Fruit fly (Drosophila melanogaster) whole organism, wandering third instar larva: Measurements from ENCODE around the gene east.

Experiments used
- Abd-B ChIP-seq: fragments of >200 bp; optimal IDR thresholded peaks from 2 replicates; lab custom pipeline; 2017; ENCODE audit warnings: missing biosample characterization, missing genetic modification characterization
- CG32264 ChIP-seq: fragments of 200-800 bp; sonication (Bioruptor generic); optimal IDR thresholded peaks from 2 replicates; lab custom pipeline; 2016; ENCODE audit warnings: missing biosample characterization, missing genetic modification characterization
- CG9705 ChIP-seq: fragments of 200-800 bp; sonication (Bioruptor generic); optimal IDR thresholded peaks from 2 replicates; lab custom pipeline; 2018; ENCODE audit warnings: missing biosample characterization, mild to moderate bottlenecking, missing genetic modification characterization
- CrebA ChIP-seq: fragments of 200-800 bp; sonication (Bioruptor generic); optimal IDR thresholded peaks from 2 replicates; lab custom pipeline; 2016; ENCODE audit warnings: missing biosample characterization, mild to moderate bottlenecking, missing genetic modification characterization, borderline replicate concordance
- Dfd ChIP-seq: fragments of >200 bp; optimal IDR thresholded peaks from 2 replicates; lab custom pipeline; 2017; ENCODE audit warnings: missing biosample characterization, missing genetic modification characterization
- Dif ChIP-seq: fragments of 200-275, 200-300 bp; sonication (Bioruptor generic); optimal IDR thresholded peaks from 2 replicates; lab custom pipeline; 2018; ENCODE audit warnings: missing biosample characterization, missing genetic modification characterization; ENCODE audit not compliant: partially characterized antibody
- GATAd ChIP-seq: sonication (Bioruptor generic); optimal IDR thresholded peaks from 2 replicates; lab custom pipeline; 2016; ENCODE audit warnings: missing biosample characterization, missing genetic modification characterization
- HLH106 ChIP-seq: fragments of 200-800 bp; optimal IDR thresholded peaks from 3 replicates; lab custom pipeline; 2019; ENCODE audit warnings: missing biosample characterization, mild to moderate bottlenecking, missing genetic modification characterization, moderate library complexity
- Hnf4 ChIP-seq: fragments of 200-800 bp; sonication (Bioruptor generic); optimal IDR thresholded peaks from 2 replicates; lab custom pipeline; 2016; ENCODE audit warnings: missing biosample characterization, mild to moderate bottlenecking, missing genetic modification characterization
- Hr78 ChIP-seq: fragments of >200 bp; optimal IDR thresholded peaks from 2 replicates; lab custom pipeline; 2017; ENCODE audit warnings: missing biosample characterization, missing genetic modification characterization
- Hr83 ChIP-seq: fragments of 200-300 bp; sonication (Bioruptor generic); optimal IDR thresholded peaks from 2 replicates; lab custom pipeline; 2016; ENCODE audit warnings: missing biosample characterization, mild to moderate bottlenecking, missing genetic modification characterization, moderate library complexity; ENCODE audit not compliant: poor library complexity, severe bottlenecking
- Jra ChIP-seq: sonication (Bioruptor generic); optimal IDR thresholded peaks from 2 replicates; lab custom pipeline; 2016; ENCODE audit warnings: missing biosample characterization, missing genetic modification characterization
- Mio ChIP-seq: sonication (Bioruptor generic); optimal IDR thresholded peaks from 2 replicates; lab custom pipeline; 2016; ENCODE audit warnings: missing biosample characterization, missing genetic modification characterization
- Myc ChIP-seq: fragments of >200 bp; optimal IDR thresholded peaks from 2 replicates; lab custom pipeline; 2017
- N ChIP-seq: fragments of >200 bp; optimal IDR thresholded peaks from 2 replicates; lab custom pipeline; 2018; ENCODE audit warnings: missing biosample characterization, missing external identifiers, missing genetic modification characterization
- OdsH ChIP-seq: fragments of 200-800 bp; sonication (Bioruptor generic); optimal IDR thresholded peaks from 2 replicates; lab custom pipeline; 2016; ENCODE audit warnings: missing biosample characterization, mild to moderate bottlenecking, missing genetic modification characterization
- Rel ChIP-seq, 2 experiments: fragments of 200-800 bp; sonication (Bioruptor generic) in 1 of 2; optimal IDR thresholded peaks; 2 replicates in 1 of 2; 3 replicates in 1 of 2; lab custom pipeline; 2016 to 2019; ENCODE audit warnings: mild to moderate bottlenecking in 2 of 2, missing biosample characterization in 2 of 2, missing genetic modification characterization in 2 of 2, moderate library complexity in 1 of 2
- Sp1 ChIP-seq: fragments of 200-800 bp; sonication (Bioruptor generic); optimal IDR thresholded peaks from 3 replicates; lab custom pipeline; 2019; ENCODE audit warnings: missing biosample characterization, mild to moderate bottlenecking, missing genetic modification characterization, moderate library complexity
- Vsx2 ChIP-seq: fragments of 200-300, 225-300 bp; sonication (Bioruptor generic); optimal IDR thresholded peaks from 2 replicates; lab custom pipeline; 2018; ENCODE audit warnings: missing biosample characterization, missing genetic modification characterization; ENCODE audit not compliant: partially characterized antibody
- br ChIP-seq: fragments of 200-800 bp; sonication (Bioruptor generic); optimal IDR thresholded peaks from 2 replicates; lab custom pipeline; 2016; ENCODE audit warnings: missing biosample characterization, missing genetic modification characterization
- brk ChIP-seq: fragments of 200-800 bp; sonication (Bioruptor generic); optimal IDR thresholded peaks from 2 replicates; lab custom pipeline; 2016; ENCODE audit warnings: missing biosample characterization, mild to moderate bottlenecking, missing genetic modification characterization
- dl ChIP-seq, 2 experiments: fragments of 175-275, 200-275 bp in 1 of 2; fragments of 200-275 bp in 1 of 2; sonication (Bioruptor generic); optimal IDR thresholded peaks; lab custom pipeline; 2018; ENCODE audit warnings: mild to moderate bottlenecking in 2 of 2, missing biosample characterization in 2 of 2, missing genetic modification characterization in 2 of 2, moderate library complexity in 2 of 2; ENCODE audit not compliant: partially characterized antibody in 2 of 2, insufficient read depth in 1 of 2
- dmrt93B ChIP-seq: fragments of 200-800 bp; sonication (Bioruptor generic); optimal IDR thresholded peaks from 2 replicates; lab custom pipeline; 2018; ENCODE audit warnings: missing biosample characterization, mild to moderate bottlenecking, missing genetic modification characterization
- dsf ChIP-seq: sonication (Bioruptor generic); optimal IDR thresholded peaks from 2 replicates; lab custom pipeline; 2016; ENCODE audit warnings: missing biosample characterization, missing genetic modification characterization, borderline replicate concordance
- ey ChIP-seq: fragments of 200-800 bp; sonication (Bioruptor generic); optimal IDR thresholded peaks from 2 replicates; lab custom pipeline; 2016; ENCODE audit warnings: missing biosample characterization, missing genetic modification characterization
- foxo ChIP-seq, 2 experiments: fragments of 200-800 bp; sonication (Bioruptor generic); optimal IDR thresholded peaks; 2 replicates in 1 of 2; 3 replicates in 1 of 2; lab custom pipeline; 2016 to 2017; ENCODE audit warnings: missing biosample characterization in 2 of 2, missing genetic modification characterization in 2 of 2
- fru ChIP-seq: fragments of 200-800 bp; sonication (Bioruptor generic); optimal IDR thresholded peaks from 3 replicates; lab custom pipeline; 2016; ENCODE audit warnings: missing biosample characterization, mild to moderate bottlenecking, missing genetic modification characterization
- h ChIP-seq: fragments of 200-800 bp; sonication (Bioruptor generic); optimal IDR thresholded peaks from 3 replicates; lab custom pipeline; 2016; ENCODE audit warnings: missing biosample characterization, mild to moderate bottlenecking, missing genetic modification characterization
- jim ChIP-seq: fragments of 175-275, 200-325 bp; sonication (Bioruptor generic); optimal IDR thresholded peaks from 2 replicates; lab custom pipeline; 2016; ENCODE audit warnings: missing biosample characterization, mild to moderate bottlenecking, missing genetic modification characterization
- lola ChIP-seq: fragments of >200 bp; optimal IDR thresholded peaks from 2 replicates; lab custom pipeline; 2017; ENCODE audit warnings: missing biosample characterization, missing genetic modification characterization
- pan ChIP-seq: fragments of >200 bp; optimal IDR thresholded peaks from 2 replicates; lab custom pipeline; 2017
- psq ChIP-seq: fragments of 200-800 bp; sonication (Bioruptor generic); optimal IDR thresholded peaks from 3 replicates; lab custom pipeline; 2017; ENCODE audit warnings: missing biosample characterization, mild to moderate bottlenecking, missing genetic modification characterization, moderate library complexity
- rgr ChIP-seq: fragments of 200-800 bp; sonication (Bioruptor generic); optimal IDR thresholded peaks from 3 replicates; lab custom pipeline; 2016; ENCODE audit warnings: missing biosample characterization, mild to moderate bottlenecking, missing genetic modification characterization
- sage ChIP-seq: fragments of 200-800 bp; sonication (Bioruptor generic); optimal IDR thresholded peaks from 2 replicates; lab custom pipeline; 2016; ENCODE audit warnings: missing biosample characterization, mild to moderate bottlenecking, missing genetic modification characterization
- sv ChIP-seq: fragments of 200-800 bp; sonication (Bioruptor generic); optimal IDR thresholded peaks from 3 replicates; lab custom pipeline; 2016; ENCODE audit warnings: missing biosample characterization, missing genetic modification characterization
- tai ChIP-seq: sonication (Bioruptor generic); optimal IDR thresholded peaks from 2 replicates; lab custom pipeline; 2016; ENCODE audit warnings: missing biosample characterization, missing genetic modification characterization
- usp ChIP-seq: fragments of >200 bp; optimal IDR thresholded peaks from 2 replicates; lab custom pipeline; 2017; ENCODE audit warnings: missing biosample characterization, missing genetic modification characterization
- woc ChIP-seq: sonication (Bioruptor generic); optimal IDR thresholded peaks from 2 replicates; lab custom pipeline; 2016; ENCODE audit warnings: missing biosample characterization, mild to moderate bottlenecking, missing genetic modification characterization

east gene

DNA sequence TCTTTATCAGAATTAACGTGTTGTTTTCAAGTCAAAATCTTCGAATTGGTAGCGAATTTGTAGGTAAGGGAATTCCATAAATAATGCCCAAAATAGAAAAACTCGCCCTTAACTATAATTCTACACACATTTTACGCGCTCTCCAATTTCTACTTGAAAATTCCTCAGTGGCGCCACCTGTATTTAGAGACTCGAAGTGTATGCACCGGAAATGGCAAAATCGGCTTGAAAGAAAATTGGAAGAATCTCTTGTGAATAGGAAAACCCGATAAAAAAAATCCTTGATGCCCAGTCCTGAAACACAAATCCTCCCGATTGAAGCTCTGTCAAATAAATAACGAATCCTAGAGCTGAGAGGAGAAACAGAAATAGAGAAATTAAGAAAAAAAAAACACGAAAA is 4.8 kb upstream of the east start (continued):
- TF ChIP-seq Vsx2 (GFP tag; lab: Kevin White, UChicago) (no peak), Rel (GFP tag; optimal IDR thresholded peaks at IDR 0.05; lab: Kevin White, UChicago) (no peak), Rel (tag; optimal IDR thresholded peaks at IDR 0.05; lab: Kevin White, UChicago) (peak; percentile 31), Mio (GFP tag; lab: Kevin White, UChicago) (no peak), Hr78 (GFP tag; lab: Kevin White, UChicago) (no peak), pan (lab: Kevin White, UChicago) (no peak), dsf (GFP tag; lab: Kevin White, UChicago) (no peak), Dif (no peak), brk (no peak)

DNA sequence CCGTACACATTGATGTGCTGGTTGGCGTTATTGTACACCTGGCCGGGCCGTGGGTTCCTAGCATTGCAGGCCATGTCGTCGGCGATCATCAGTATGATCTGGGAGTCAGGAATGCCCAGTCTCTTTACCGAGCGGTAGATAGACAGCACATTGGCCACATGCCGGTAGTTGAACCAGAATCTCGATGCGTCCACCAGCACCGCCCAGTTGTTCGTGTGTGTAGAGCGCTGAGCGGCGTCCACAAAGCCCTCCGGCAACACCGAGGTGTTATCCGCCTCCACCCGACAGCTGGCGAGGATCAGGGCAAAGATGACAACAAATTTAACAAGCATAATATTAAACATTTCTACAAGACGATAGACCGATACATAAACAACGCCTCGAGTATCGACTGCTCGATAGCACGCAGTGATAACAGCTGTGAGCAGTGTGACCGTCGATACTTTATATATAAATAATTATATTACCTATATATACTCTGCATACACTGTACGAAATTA is 1.7 kb upstream of the east start, which contains the start of gene PIG-K:
Gene PIG-K (minus strand): TSS at position 412 of the 500 bp plus-strand sequence.
- TF ChIP-seq br (GFP tag; lab: Kevin White, UChicago) (no peak), Abd-B (no peak), GATAd (no peak), sage (GFP tag; lab: Kevin White, UChicago) (no peak), brk (no peak), CG9705 (GFP tag; lab: Kevin White, UChicago) (no peak), Rel (GFP tag; optimal IDR thresholded peaks at IDR 0.05; lab: Kevin White, UChicago) (no peak), Rel (tag; optimal IDR thresholded peaks at IDR 0.05; lab: Kevin White, UChicago) (no peak), CG32264 (GFP tag; lab: Kevin White, UChicago) (no peak), foxo (GFP tag; optimal IDR thresholded peaks at IDR 0.05; lab: Kevin White, UChicago) (no peak), Dif (no peak), Mio (GFP tag; lab: Kevin White, UChicago) (no peak), psq (GFP tag; lab: Kevin White, UChicago) (no peak), Jra (GFP tag; lab: Kevin White, UChicago) (no peak)

DNA sequence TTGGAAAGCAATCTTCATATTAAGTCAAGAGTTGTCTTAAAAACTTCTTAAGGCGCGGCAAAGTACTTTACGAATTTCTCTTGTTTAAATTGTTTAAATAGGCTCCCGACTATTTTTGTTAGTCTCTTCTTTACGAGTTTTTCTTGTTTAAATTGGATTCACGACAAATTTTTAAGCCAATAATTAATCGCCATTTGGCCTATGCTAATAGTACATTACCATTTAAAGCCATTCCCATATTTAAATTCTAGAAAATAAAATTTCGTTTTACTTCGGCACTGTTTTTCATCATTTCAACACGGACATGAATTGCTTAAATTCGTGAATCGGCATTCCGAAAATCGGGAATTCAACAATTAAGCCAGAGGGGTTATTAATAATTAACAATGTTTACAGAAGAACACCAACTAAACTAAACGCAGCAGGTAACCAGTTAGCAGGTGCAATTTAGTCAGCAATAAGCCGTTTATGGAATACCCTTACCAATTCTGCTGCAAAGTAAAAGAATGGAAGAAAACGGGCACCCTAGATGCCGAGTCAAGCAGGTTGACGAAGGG is 1.1 kb upstream of the east start:
- no peak for TF ChIP-seq psq (GFP tag; lab: Kevin White, UChicago)
- TF ChIP-seq sv (GFP tag; lab: Kevin White, UChicago): peak; percentile 63
- TF ChIP-seq dmrt93B (GFP tag; lab: Kevin White, UChicago): peak; percentile 50
- TF ChIP-seq HLH106 (tag; lab: Kevin White, UChicago): peak; percentile 69
- TF ChIP-seq CG32264 (GFP tag; lab: Kevin White, UChicago): no peak
- TF ChIP-seq jim (GFP tag; lab: Kevin White, UChicago): no peak
- peak; percentile 33 for TF ChIP-seq OdsH (GFP tag; lab: Kevin White, UChicago)
- no peak for TF ChIP-seq usp
- TF ChIP-seq fru (GFP tag; lab: Kevin White, UChicago): peak; percentile 62
- no peak for TF ChIP-seq N (GFP tag; lab: Kevin White, UChicago)
- TF ChIP-seq Hr83 (GFP tag; lab: Kevin White, UChicago): no peak
- TF ChIP-seq foxo (GFP tag; optimal IDR thresholded peaks at IDR 0.05; lab: Kevin White, UChicago): peak in 1 of 2 experiments; percentile 72
- no peak for TF ChIP-seq tai
- TF ChIP-seq Dfd (GFP tag; lab: Kevin White, UChicago): no peak
- TF ChIP-seq br (GFP tag; lab: Kevin White, UChicago): peak; percentile 57
- no peak for TF ChIP-seq Jra (GFP tag; lab: Kevin White, UChicago)
- TF ChIP-seq rgr (GFP tag; lab: Kevin White, UChicago): peak; percentile 65
- peak; percentile 73 for TF ChIP-seq Sp1 (GFP tag; lab: Kevin White, UChicago)
- no peak for TF ChIP-seq dl (GFP tag; optimal IDR thresholded peaks at IDR 0.05; lab: Kevin White, UChicago; ENCODE audit: insufficient read depth in 1 of 2, partially characterized antibody in 2 of 2)
- TF ChIP-seq Myc (lab: Kevin White, UChicago): no peak
- TF ChIP-seq pan (lab: Kevin White, UChicago): no peak
- peak; percentile 18 for TF ChIP-seq woc (GFP tag; lab: Kevin White, UChicago)
- no peak for TF ChIP-seq lola (GFP tag; lab: Kevin White, UChicago)
- TF ChIP-seq Abd-B: no peak
- TF ChIP-seq Rel (GFP tag; optimal IDR thresholded peaks at IDR 0.05; lab: Kevin White, UChicago): no peak
- TF ChIP-seq Rel (tag; optimal IDR thresholded peaks at IDR 0.05; lab: Kevin White, UChicago): no peak
- peak; percentile 60 for TF ChIP-seq ey (GFP tag; lab: Kevin White, UChicago)
- no peak for TF ChIP-seq Vsx2 (GFP tag; lab: Kevin White, UChicago)
- no peak for TF ChIP-seq CrebA (GFP tag; lab: Kevin White, UChicago)
- no peak for TF ChIP-seq brk
- TF ChIP-seq Dif: no peak
- peak; percentile 51 for TF ChIP-seq Hnf4 (GFP tag; lab: Kevin White, UChicago)
- TF ChIP-seq GATAd: no peak
- TF ChIP-seq Mio (GFP tag; lab: Kevin White, UChicago): no peak
- no peak for TF ChIP-seq sage (GFP tag; lab: Kevin White, UChicago)
- TF ChIP-seq dsf (GFP tag; lab: Kevin White, UChicago): no peak
- TF ChIP-seq h: peak; percentile 51
- TF ChIP-seq CG9705 (GFP tag; lab: Kevin White, UChicago): peak; percentile 33
- no peak for TF ChIP-seq Hr78 (GFP tag; lab: Kevin White, UChicago)
